Worm (Caenorhabditis elegans): ENCODE results near the gene R03H10.4.
"Not testable (repeated sequence)": the region's sequence is repeated elsewhere in the genome, so short reads cannot be mapped to it uniquely, and the experiment has no call there.

Gene R03H10.4

ce11 chrII:4155112-4155823 lies 13.0 kb downstream of the R03H10.4 start, which contains the start of gene R03H10.2:
R03H10.2 (plus strand) TSS chrII:4155773.
- TF ChIP-seq ham-2 (GFP tag; optimal IDR thresholded peaks at IDR 0.05): peak; percentile 83
- no peak for TF ChIP-seq elt-3 (tag; optimal IDR thresholded peaks at IDR 0.05)

ce11 chrII:4152864-4153263 lies 15.4 kb downstream of the R03H10.4 start:
- TF ChIP-seq drap-1 (GFP tag; optimal IDR thresholded peaks at IDR 0.05) (no peak), nhr-28 (tag; optimal IDR thresholded peaks at IDR 0.05) (no peak), ceh-83 (GFP tag; optimal IDR thresholded peaks at IDR 0.05) (peak; percentile 54), snpc-4 (tag; optimal IDR thresholded peaks at IDR 0.05) (no peak), sptf-1 (tag; optimal IDR thresholded peaks at IDR 0.05) (no peak), lin-13 (tag; optimal IDR thresholded peaks at IDR 0.05) (no peak), hlh-1 (tag; optimal IDR thresholded peaks at IDR 0.05) (no peak), blmp-1 (tag; optimal IDR thresholded peaks at IDR 0.05) (no peak), bed-3 (GFP tag; optimal IDR thresholded peaks at IDR 0.05) (no peak)

- peak; percentile 69 for TF ChIP-seq elt-1 (tag; optimal IDR thresholded peaks at IDR 0.05; ENCODE audit: borderline replicate concordance, insufficient read depth)
- TF ChIP-seq M03D4.4 (tag; optimal IDR thresholded peaks at IDR 0.05): no peak
Observed at ce11 chrII:4151499-4152132, 16.7 kb downstream of the R03H10.4 start.

ce11 chrII:4150211-4150610 lies 18.1 kb downstream of the R03H10.4 start:
- TF ChIP-seq ceh-43 (GFP tag; optimal IDR thresholded peaks at IDR 0.05) (no peak), unc-120 (tag; optimal IDR thresholded peaks at IDR 0.05; ENCODE audit: poor library complexity, severe bottlenecking) (no peak), blmp-1 (tag; optimal IDR thresholded peaks at IDR 0.05) (no peak), ceh-39 (tag; optimal IDR thresholded peaks at IDR 0.05) (no peak), snpc-4 (tag; optimal IDR thresholded peaks at IDR 0.05) (no peak), flh-1 (GFP tag; optimal IDR thresholded peaks at IDR 0.05) (no peak)

DNA sequence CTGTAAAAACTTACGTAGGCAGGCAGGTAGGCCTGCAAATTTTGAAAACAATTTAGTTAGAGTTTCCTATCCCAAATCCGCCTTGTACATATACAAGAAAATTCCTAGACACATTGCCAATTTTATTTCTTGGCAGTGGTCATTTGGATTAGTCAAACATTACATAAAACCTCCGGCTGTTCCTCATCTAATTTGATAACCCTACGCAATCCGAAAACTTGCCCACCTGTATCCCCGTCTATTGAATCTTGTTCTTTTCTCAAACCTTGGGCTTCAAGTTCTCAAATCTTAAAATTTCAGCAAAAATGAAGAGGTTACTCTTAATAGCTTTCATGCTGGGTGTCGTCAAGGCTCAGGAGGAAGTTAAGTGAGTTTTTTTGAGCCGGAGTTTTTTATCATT lies 22.3 kb downstream of the R03H10.4 start, which contains the start of gene F56D3.1:
Gene F56D3.1, plus strand, starts transcription at position 301 of the 400 bp plus-strand sequence.
- TF ChIP-seq unc-39 (tag; optimal IDR thresholded peaks at IDR 0.05): no peak
- TF ChIP-seq M03D4.4 (tag; optimal IDR thresholded peaks at IDR 0.05): no peak

DNA sequence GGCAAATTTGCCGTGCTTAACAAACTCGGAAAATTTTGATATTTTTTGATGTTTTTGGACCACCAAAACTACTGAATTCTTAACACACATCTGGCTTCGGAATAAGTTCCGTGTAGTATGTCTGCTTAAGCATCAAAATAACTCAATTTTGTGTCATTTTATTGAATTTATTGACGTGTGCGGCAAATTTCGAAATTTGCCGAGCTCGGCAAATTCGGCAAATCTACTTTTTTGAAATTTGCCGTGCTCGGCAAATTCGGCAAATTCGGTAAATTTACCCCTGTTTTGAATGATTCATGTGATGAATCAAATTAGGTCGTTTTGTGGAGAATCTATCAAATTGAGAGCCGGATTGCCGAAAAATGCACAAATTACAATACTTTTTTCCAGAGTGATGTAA lies 33.0 kb downstream of the R03H10.4 start, which contains the start of gene ast-1:
Gene ast-1, minus strand, starts transcription at position 101 of the 400 bp plus-strand sequence.
- not testable (repeated sequence) for TF ChIP-seq ceh-43 (GFP tag; optimal IDR thresholded peaks at IDR 0.05); mls-2 (tag; optimal IDR thresholded peaks at IDR 0.05); snpc-4 (tag; optimal IDR thresholded peaks at IDR 0.05)

DNA sequence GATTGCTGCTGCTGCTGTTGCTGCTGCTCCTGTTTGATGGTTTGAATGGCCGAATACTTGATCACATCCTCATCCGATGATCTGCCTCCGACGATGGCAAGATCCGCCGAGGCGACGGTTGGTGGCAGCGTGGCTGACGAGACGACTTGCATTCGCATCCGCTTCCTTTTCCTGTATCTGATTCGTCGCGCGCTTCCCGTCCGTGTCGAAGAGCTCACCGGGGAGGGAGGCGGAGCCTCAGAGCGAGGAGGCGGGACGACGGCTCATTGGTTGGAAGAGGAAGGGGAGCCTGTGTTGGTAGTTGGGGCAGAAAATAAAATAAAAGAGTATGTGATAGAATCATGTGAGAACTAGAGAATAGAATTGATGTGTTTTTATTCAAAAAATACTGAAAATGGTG lies 33.6 kb downstream of the R03H10.4 start:
- TF ChIP-seq nhr-28 (tag; optimal IDR thresholded peaks at IDR 0.05) (no peak), bed-3 (GFP tag; optimal IDR thresholded peaks at IDR 0.05) (no peak), elt-3 (tag; optimal IDR thresholded peaks at IDR 0.05) (no peak), elt-1 (tag; optimal IDR thresholded peaks at IDR 0.05; ENCODE audit: borderline replicate concordance, insufficient read depth) (no peak), lin-32 (GFP tag; optimal IDR thresholded peaks at IDR 0.05) (no peak), snpc-4 (tag; optimal IDR thresholded peaks at IDR 0.05) (no peak), nhr-2 (tag; optimal IDR thresholded peaks at IDR 0.05) (no peak), lin-13 (tag; optimal IDR thresholded peaks at IDR 0.05) (no peak), sptf-1 (tag; optimal IDR thresholded peaks at IDR 0.05) (no peak), drap-1 (GFP tag; optimal IDR thresholded peaks at IDR 0.05) (no peak), ztf-11 (tag; optimal IDR thresholded peaks at IDR 0.05) (no peak), M03D4.4 (tag; optimal IDR thresholded peaks at IDR 0.05) (no peak)

DNA sequence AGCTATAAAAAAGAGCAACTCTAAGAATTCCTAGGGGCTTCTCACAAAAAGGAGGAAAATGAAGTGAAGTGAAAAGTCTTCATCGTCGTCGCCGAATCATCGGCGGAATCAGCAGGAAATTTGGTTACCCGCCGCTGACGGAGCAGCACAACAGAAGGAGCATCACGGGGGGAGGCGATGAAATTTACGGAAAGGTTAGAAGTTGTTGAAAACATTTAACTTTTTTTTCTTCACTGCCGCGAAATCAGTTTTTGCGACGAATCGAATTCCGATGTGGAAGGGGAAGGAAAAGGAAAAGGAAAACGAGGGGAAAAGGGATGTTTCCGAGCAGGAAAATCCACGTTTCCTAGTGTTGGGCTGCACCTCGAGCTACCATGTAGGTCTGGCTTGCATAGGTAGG lies 35.0 kb downstream of the R03H10.4 start:
- no peak for TF ChIP-seq mep-1 (tag; optimal IDR thresholded peaks at IDR 0.05)
- TF ChIP-seq ces-1 (GFP tag; optimal IDR thresholded peaks at IDR 0.05): peak; percentile 80
- no peak for TF ChIP-seq nhr-2 (tag; optimal IDR thresholded peaks at IDR 0.05)
- no peak for TF ChIP-seq unc-120 (tag; optimal IDR thresholded peaks at IDR 0.05; ENCODE audit: poor library complexity, severe bottlenecking)
- TF ChIP-seq ham-2 (GFP tag; optimal IDR thresholded peaks at IDR 0.05): no peak
- TF ChIP-seq drap-1 (GFP tag; optimal IDR thresholded peaks at IDR 0.05): no peak
- no peak for TF ChIP-seq blmp-1 (tag; optimal IDR thresholded peaks at IDR 0.05)
- no peak for TF ChIP-seq unc-39 (tag; optimal IDR thresholded peaks at IDR 0.05)
- no peak for TF ChIP-seq hlh-1 (tag; optimal IDR thresholded peaks at IDR 0.05)
- TF ChIP-seq nhr-12 (tag; optimal IDR thresholded peaks at IDR 0.05): no peak
- no peak for TF ChIP-seq nhr-76 (tag; optimal IDR thresholded peaks at IDR 0.05)
- no peak for TF ChIP-seq nhr-28 (tag; optimal IDR thresholded peaks at IDR 0.05)
- TF ChIP-seq ceh-83 (GFP tag; optimal IDR thresholded peaks at IDR 0.05): no peak
- peak; percentile 1 for TF ChIP-seq sptf-1 (tag; optimal IDR thresholded peaks at IDR 0.05)
- TF ChIP-seq pha-4 (tag; optimal IDR thresholded peaks at IDR 0.05): no peak
- TF ChIP-seq M03D4.4 (tag; optimal IDR thresholded peaks at IDR 0.05): no peak
- no peak for TF ChIP-seq cnd-1 (tag; optimal IDR thresholded peaks at IDR 0.05)
